Fruit fly (Drosophila melanogaster): ENCODE measurements around the gene Hr78.

DNA sequence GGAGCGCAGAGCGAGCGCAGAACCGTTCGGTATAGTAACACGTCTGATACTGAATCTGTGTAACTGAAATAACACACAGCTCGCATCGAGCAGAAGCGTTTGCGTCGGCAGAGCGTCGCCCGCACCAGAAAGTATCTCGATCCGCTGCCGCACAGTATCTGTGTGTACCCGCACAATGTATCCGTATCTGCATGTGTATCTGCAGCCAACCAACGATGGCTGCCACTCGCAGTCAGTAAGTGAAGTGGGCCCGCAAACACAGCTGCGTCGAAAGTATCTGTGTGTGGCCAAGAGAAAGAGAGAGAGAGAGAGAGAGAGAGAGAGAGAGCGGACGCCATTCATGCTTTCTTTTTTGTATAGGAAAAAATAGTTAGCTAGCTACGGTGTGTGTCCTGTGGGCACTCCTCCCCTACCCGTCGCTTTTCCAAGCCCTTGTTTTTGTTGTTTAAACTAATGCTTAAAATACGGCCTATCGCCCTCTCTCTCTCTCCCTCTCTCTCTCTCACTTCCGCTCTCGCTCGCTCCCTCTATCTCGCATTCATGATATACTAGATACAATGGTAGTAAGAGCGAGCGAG is 20.8 kb downstream of the Hr78 start, which contains the start of gene croc:
- TF ChIP-seq eg (GFP tag; IDR thresholded peaks at IDR 0.05) (no peak), OdsH (GFP tag; optimal IDR thresholded peaks at IDR 0.05) (no peak)

All from whole organism, prepupa.